Fruit fly (Drosophila melanogaster) Kc167 (cell line): Measurements from ENCODE around the gene CG5653.

ENCODE experiments used
- Myc ChIP-seq: fragments of >200 bp; optimal IDR thresholded peaks from 2 replicates; lab custom pipeline; 2017; ENCODE audit warnings: missing external identifiers
- h ChIP-seq: fragments of >200 bp; optimal IDR thresholded peaks from 3 replicates; lab custom pipeline; 2018; ENCODE audit warnings: missing external identifiers
- psq ChIP-seq: fragments of >200 bp; optimal IDR thresholded peaks from 2 replicates; lab custom pipeline; 2017; ENCODE audit warnings: missing external identifiers
- ttk ChIP-seq: sonication (Bioruptor generic); optimal IDR thresholded peaks from 2 replicates; lab custom pipeline; 2017; ENCODE audit warnings: missing external identifiers

dm6 chr3L:8955199-8955598 lies 11.0 kb downstream of the CG5653 start:
- TF ChIP-seq Myc: no peak
- no peak for TF ChIP-seq h (lab: Kevin White, UChicago)
- no peak for TF ChIP-seq ttk (lab: Kevin White, UChicago)
- TF ChIP-seq psq (lab: Kevin White, UChicago): no peak
